Worm (Caenorhabditis elegans) whole organism, L4 larva: ENCODE results near the gene B0250.18.

ENCODE experiments used
- T20F7.1 ChIP-seq: fragments of 200-800 bp; sonication (Bioruptor generic); optimal IDR thresholded peaks from 2 replicates; lab custom pipeline; 2018; ENCODE audit warnings: mild to moderate bottlenecking, missing genetic modification characterization, missing compliant biosample characterization
- T26A8.4 ChIP-seq: fragments of 200-800 bp; sonication (Bioruptor generic); IDR thresholded peaks from 2 replicates; pipeline ENCODE4 v1.3.6; 2022; ENCODE audit warnings: missing genetic modification characterization, missing compliant biosample characterization
- ama-1 ChIP-seq: fragments of 150-350 bp; optimal IDR thresholded peaks from 2 replicates; lab custom pipeline; 2014; ENCODE audit warnings: inconsistent platforms, mixed read lengths
- egl-43 ChIP-seq: fragments of 200-800 bp; sonication (Bioruptor generic); IDR thresholded peaks from 2 replicates; pipeline ENCODE4 v1.3.6; 2022; ENCODE audit warnings: missing genetic modification reagents, missing genetic modification characterization, missing compliant biosample characterization
- lim-7 ChIP-seq: fragments of 200-800 bp; sonication (Bioruptor generic); IDR thresholded peaks from 2 replicates; pipeline ENCODE4 v1.3.6; 2022; ENCODE audit warnings: missing genetic modification characterization, missing compliant biosample characterization
- nhr-111 ChIP-seq: fragments of 200-800 bp; sonication (Bioruptor generic); optimal IDR thresholded peaks from 2 replicates; lab custom pipeline; 2018; ENCODE audit warnings: mild to moderate bottlenecking, missing genetic modification characterization, missing compliant biosample characterization
- nhr-25 ChIP-seq: sonication (generic microtip); optimal IDR thresholded peaks from 2 replicates; lab custom pipeline; 2017; ENCODE audit warnings: missing genetic modification characterization, mild to moderate bottlenecking, missing compliant biosample characterization, antibody characterized with exemption, moderate library complexity, borderline replicate concordance; ENCODE audit not compliant: insufficient read depth
- nhr-76 ChIP-seq: fragments of 150-350 bp; optimal IDR thresholded peaks from 2 replicates; lab custom pipeline; 2014; ENCODE audit warnings: missing biosample characterization, missing genetic modification characterization
- nhr-77 ChIP-seq: fragments of 150-350 bp; optimal IDR thresholded peaks from 2 replicates; lab custom pipeline; 2014; ENCODE audit warnings: missing biosample characterization, missing genetic modification characterization
- pha-4 ChIP-seq, 2 experiments: fragments of 150-350 bp in 1 of 2; fragments of 200-800 bp in 1 of 2; sonication (Bioruptor generic) in 1 of 2; IDR thresholded peaks in 1 of 2; optimal IDR thresholded peaks in 1 of 2; 2 replicates each; pipeline versions ENCODE4 v1.3.6 to Lab custom; 2014 to 2022; ENCODE audit warnings: missing genetic modification characterization in 2 of 2, missing genetic modification reagents in 2 of 2, missing biosample characterization in 1 of 2, missing compliant biosample characterization in 1 of 2
- spr-3 ChIP-seq: fragments of 200-800 bp; sonication (Bioruptor generic); optimal IDR thresholded peaks from 2 replicates; lab custom pipeline; 2018; ENCODE audit warnings: mild to moderate bottlenecking, missing genetic modification characterization, missing compliant biosample characterization
- zag-1 ChIP-seq: fragments of 150-350 bp; optimal IDR thresholded peaks from 2 replicates; lab custom pipeline; 2014; ENCODE audit warnings: missing biosample characterization, missing genetic modification characterization
- ztf-11 ChIP-seq: fragments of 150-350 bp; optimal IDR thresholded peaks from 2 replicates; lab custom pipeline; 2014; ENCODE audit warnings: missing biosample characterization, missing genetic modification characterization
- ztf-7 ChIP-seq: fragments of 150-350 bp; optimal IDR thresholded peaks from 2 replicates; lab custom pipeline; 2014; ENCODE audit warnings: missing biosample characterization, missing genetic modification characterization

DNA sequence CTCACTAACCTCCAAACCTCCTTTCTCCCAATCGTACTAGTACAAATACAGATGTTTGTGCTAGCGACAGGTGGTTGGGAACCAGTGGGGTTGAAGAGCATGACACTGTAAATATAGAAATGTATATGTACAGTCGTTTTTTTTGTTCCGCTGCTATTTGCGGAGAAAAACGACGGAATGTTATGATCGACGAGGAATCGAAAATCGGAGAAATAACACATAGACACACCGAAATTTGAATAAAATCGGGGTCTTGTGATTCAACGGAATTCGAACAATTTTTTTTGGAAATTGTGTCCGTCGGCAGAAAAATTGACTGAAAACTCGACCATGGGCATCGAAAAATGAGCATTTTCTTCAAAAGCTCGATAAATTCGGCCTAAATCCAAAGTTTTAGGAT, 49.0 kb downstream of the B0250.18 start, which contains the start of gene F53H2.3:
- TF ChIP-seq ztf-11 (tag; lab: Kevin White, UChicago) (no peak), ama-1 (lab: Kevin White, UChicago) (no peak), nhr-25 (tag; lab: Kevin White, UChicago) (no peak), ztf-7 (no peak), nhr-111 (GFP tag; lab: Kevin White, UChicago) (no peak), zag-1 (tag; lab: Kevin White, UChicago) (no peak), pha-4 (GFP tag; IDR thresholded peaks at IDR 0.05; lab: Robert Waterston, UW) (no peak), pha-4 (tag; optimal IDR thresholded peaks at IDR 0.05; lab: Kevin White, UChicago) (no peak), nhr-77 (tag; lab: Kevin White, UChicago) (no peak), lim-7 (GFP tag; lab: Robert Waterston, UW) (no peak), T26A8.4 (GFP tag; lab: Robert Waterston, UW) (no peak), T20F7.1 (GFP tag; lab: Kevin White, UChicago) (no peak), egl-43 (no peak), nhr-76 (tag; lab: Kevin White, UChicago) (no peak), spr-3 (no peak)
